Worm (Caenorhabditis elegans): ENCODE results near the gene gst-8.

gst-8 gene

DNA sequence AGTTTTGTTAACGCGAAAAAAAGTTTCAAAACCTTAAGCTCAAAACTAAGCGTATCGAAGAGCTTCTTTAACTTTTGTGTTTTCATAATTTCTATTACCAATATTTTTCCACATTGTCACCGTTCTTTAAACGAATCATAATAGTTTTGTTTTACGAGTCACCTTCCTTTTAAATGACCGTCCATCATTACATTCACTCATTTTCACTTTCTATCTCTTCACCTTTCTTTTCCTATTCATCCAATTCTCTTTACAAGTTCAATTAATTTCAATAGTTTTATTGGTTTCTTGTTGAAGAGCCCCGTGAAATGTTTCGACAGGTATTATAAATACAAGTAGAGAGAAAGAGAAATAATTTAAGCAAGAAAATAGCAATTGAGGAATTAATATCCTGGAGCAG, 11.7 kb upstream of the gst-8 start:
- TF ChIP-seq ceh-83 (GFP tag; optimal IDR thresholded peaks at IDR 0.05) (no peak), elt-1 (tag; optimal IDR thresholded peaks at IDR 0.05; ENCODE audit: borderline replicate concordance, insufficient read depth) (no peak), sptf-1 (tag; optimal IDR thresholded peaks at IDR 0.05) (no peak), tbx-8 (GFP tag; optimal IDR thresholded peaks at IDR 0.05) (no peak), ceh-39 (tag; optimal IDR thresholded peaks at IDR 0.05) (no peak), bed-3 (GFP tag; optimal IDR thresholded peaks at IDR 0.05) (no peak), sem-2 (GFP tag; optimal IDR thresholded peaks at IDR 0.05) (no peak), ham-2 (GFP tag; optimal IDR thresholded peaks at IDR 0.05) (no peak), nhr-237 (tag; optimal IDR thresholded peaks at IDR 0.05) (no peak), lin-13 (tag; optimal IDR thresholded peaks at IDR 0.05) (no peak), ztf-11 (tag; optimal IDR thresholded peaks at IDR 0.05) (no peak), drap-1 (GFP tag; optimal IDR thresholded peaks at IDR 0.05) (no peak), ces-1 (GFP tag; optimal IDR thresholded peaks at IDR 0.05) (no peak), nhr-76 (tag; optimal IDR thresholded peaks at IDR 0.05) (no peak), blmp-1 (tag; optimal IDR thresholded peaks at IDR 0.05) (no peak), nhr-2 (tag; optimal IDR thresholded peaks at IDR 0.05) (no peak), nhr-28 (tag; optimal IDR thresholded peaks at IDR 0.05) (no peak)

DNA sequence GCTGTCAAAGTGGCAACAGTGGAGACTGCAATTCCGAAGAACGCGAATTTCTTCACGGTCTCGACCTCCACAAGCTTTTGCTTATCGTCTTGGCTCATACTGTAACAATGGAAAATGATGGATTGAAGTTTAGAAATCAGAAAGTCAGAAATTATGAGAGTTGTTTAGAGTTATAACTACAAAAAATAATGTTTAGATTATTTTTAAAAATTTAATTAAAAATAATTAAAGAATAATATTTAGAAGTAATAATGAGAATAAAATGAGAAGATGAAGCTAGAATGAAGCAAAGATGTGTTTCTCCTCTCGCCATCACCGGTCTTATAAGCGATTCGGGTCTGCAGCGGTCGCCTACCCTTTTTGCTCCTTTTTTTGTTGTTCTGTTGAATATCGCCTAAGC, 10.5 kb upstream of the gst-8 start, which contains the start of gene col-73:
Gene col-73, minus strand, starts transcription at position 101 of the 400 bp plus-strand sequence.
- TF ChIP-seq nhr-76 (tag; optimal IDR thresholded peaks at IDR 0.05) (no peak), elt-3 (tag; optimal IDR thresholded peaks at IDR 0.05) (no peak)

DNA sequence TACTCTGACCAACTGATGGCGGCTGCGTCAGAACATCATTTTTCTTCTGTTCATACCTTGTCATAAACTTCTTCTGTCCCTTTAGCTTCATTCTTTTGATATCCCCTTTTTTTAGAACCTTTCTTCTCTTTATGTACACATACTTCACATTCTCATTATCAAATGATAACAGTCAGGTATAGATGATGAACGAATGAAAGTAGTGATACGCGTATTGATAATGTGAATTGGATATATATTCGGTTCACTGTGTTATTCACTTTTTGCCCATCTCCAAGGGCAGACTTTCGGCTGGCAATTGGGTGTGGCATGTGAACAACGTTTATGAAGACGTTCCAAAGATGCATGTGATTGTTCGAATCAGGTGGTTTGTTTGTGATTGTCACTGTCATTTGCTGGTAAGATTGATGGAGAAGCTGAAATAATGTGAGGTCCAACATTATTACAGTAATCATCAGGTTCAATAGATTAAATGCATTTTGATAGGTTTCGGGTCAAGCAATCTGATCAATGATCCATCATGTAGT, 9.1 kb upstream of the gst-8 start, which contains the start of gene F11G11.15:
Gene F11G11.15, plus strand, starts transcription at position 511 of the 527 bp plus-strand sequence.
- no peak for TF ChIP-seq cnd-1 (tag; optimal IDR thresholded peaks at IDR 0.05)
- TF ChIP-seq sem-2 (GFP tag; optimal IDR thresholded peaks at IDR 0.05), result no peak
- no peak for TF ChIP-seq ham-2 (GFP tag; optimal IDR thresholded peaks at IDR 0.05)
- no peak for TF ChIP-seq lin-13 (tag; optimal IDR thresholded peaks at IDR 0.05)
- no peak for TF ChIP-seq sptf-1 (tag; optimal IDR thresholded peaks at IDR 0.05)
- TF ChIP-seq bed-3 (GFP tag; optimal IDR thresholded peaks at IDR 0.05), result no peak
- TF ChIP-seq M03D4.4 (tag; optimal IDR thresholded peaks at IDR 0.05), result no peak
- TF ChIP-seq flh-1 (GFP tag; optimal IDR thresholded peaks at IDR 0.05), result no peak
- no peak for TF ChIP-seq snpc-4 (tag; optimal IDR thresholded peaks at IDR 0.05)
- no peak for TF ChIP-seq ztf-11 (tag; optimal IDR thresholded peaks at IDR 0.05)

DNA sequence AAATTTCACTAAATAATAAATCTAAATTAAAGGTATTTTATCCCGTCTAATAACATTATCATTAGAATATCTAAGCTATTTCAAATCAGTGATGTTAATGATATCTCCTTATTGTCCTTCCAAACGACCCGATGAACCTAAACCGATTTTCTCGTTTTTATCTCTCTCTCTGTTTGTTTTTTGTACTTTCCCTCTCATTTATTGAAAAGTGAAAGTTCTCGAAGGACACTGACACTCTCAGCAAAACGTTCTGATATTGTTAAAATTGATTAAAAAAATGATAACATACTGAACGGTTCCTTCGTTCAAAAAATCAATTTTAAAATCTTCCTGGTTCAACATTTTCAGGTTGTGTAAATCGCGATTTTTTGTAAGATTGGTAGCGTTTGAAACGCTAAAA, 7.4 kb upstream of the gst-8 start, which contains the start of gene F11G11.13:
Gene F11G11.13, minus strand, starts transcription at position 89 of the 400 bp plus-strand sequence.
- TF ChIP-seq nhr-237 (tag; optimal IDR thresholded peaks at IDR 0.05) (no peak), ztf-11 (tag; optimal IDR thresholded peaks at IDR 0.05) (no peak), bed-3 (GFP tag; optimal IDR thresholded peaks at IDR 0.05) (no peak), nhr-28 (tag; optimal IDR thresholded peaks at IDR 0.05) (no peak), lin-32 (GFP tag; optimal IDR thresholded peaks at IDR 0.05) (no peak), tbx-8 (GFP tag; optimal IDR thresholded peaks at IDR 0.05) (no peak), mls-2 (tag; optimal IDR thresholded peaks at IDR 0.05) (no peak), flh-1 (GFP tag; optimal IDR thresholded peaks at IDR 0.05) (no peak)

DNA sequence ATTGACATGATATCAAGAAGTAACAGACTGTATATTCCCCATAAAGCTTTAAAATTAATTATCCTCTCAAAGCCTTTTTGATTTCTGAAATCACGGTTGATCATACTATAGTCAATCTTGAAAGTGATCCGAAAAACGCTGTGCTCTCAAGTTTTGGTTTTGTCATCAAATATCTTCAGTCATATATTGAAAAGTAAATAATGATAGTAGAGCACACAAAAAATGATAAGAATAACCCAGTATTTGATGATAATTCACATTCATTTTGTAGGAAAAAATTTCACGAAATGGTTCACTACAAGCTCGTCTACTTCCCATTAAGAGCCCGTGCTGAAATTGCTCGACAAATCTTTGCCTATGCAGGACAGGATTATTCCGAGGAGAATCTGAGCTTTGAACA, 3.9 kb upstream of the gst-8 start, which contains the start of gene gst-6:
Gene gst-6, plus strand, starts transcription at position 263 of the 400 bp plus-strand sequence.
- TF ChIP-seq nhr-237 (tag; optimal IDR thresholded peaks at IDR 0.05) (no peak), flh-1 (GFP tag; optimal IDR thresholded peaks at IDR 0.05) (no peak), elt-3 (tag; optimal IDR thresholded peaks at IDR 0.05) (no peak), nhr-12 (tag; optimal IDR thresholded peaks at IDR 0.05) (no peak), M03D4.4 (tag; optimal IDR thresholded peaks at IDR 0.05) (no peak), blmp-1 (tag; optimal IDR thresholded peaks at IDR 0.05) (no peak), lin-13 (tag; optimal IDR thresholded peaks at IDR 0.05) (no peak), unc-39 (tag; optimal IDR thresholded peaks at IDR 0.05) (no peak), mls-2 (tag; optimal IDR thresholded peaks at IDR 0.05) (no peak)

DNA sequence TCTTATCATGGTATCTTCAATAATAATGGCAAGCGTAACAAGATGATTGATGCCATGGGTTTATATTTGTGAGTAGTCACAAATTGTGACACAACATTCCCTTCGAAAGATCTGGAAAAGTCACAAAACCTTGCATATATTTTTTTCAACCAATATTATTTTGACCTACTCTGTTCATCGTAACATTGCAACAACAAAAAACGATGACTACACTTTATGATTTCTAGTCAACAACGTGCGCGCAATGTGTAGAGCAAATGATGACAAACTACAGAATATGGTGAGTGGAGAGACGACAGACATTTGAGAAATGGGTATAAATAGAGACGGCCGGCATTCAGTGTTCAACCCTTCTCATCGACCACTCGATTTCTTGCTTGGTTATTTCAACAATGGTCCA, 1.8 kb upstream of the gst-8 start, which contains the start of gene gst-7:
Gene gst-7, plus strand, starts transcription at position 336 of the 400 bp plus-strand sequence.
- TF ChIP-seq pha-4 (tag; optimal IDR thresholded peaks at IDR 0.05), result peak; percentile 31
- no peak for TF ChIP-seq nhr-237 (tag; optimal IDR thresholded peaks at IDR 0.05)
- no peak for TF ChIP-seq snpc-4 (tag; optimal IDR thresholded peaks at IDR 0.05)
